Worm (Caenorhabditis elegans) whole organism, young adult: ENCODE data around the gene spon-1.

Source experiments
- B0019.2 ChIP-seq: fragments of 200-800 bp; sonication (Bioruptor generic); conservative IDR thresholded peaks from 2 replicates; pipeline ENCODE4 v1.3.6; 2022; ENCODE audit warnings: missing genetic modification reagents, missing genetic modification characterization, missing compliant biosample characterization
- C06A6.2 ChIP-seq: fragments of 200-800 bp; sonication (Bioruptor generic); conservative IDR thresholded peaks from 2 replicates; pipeline ENCODE4 v1.3.6; 2022; ENCODE audit warnings: missing genetic modification characterization, missing compliant biosample characterization
- C17E4.6 ChIP-seq: fragments of 200-800 bp; sonication (Bioruptor generic); IDR thresholded peaks from 2 replicates; pipeline ENCODE4 v1.3.6; 2022; ENCODE audit warnings: missing genetic modification reagents, missing genetic modification characterization, missing compliant biosample characterization
- D2030.7 ChIP-seq: fragments of 200-800 bp; sonication (Bioruptor generic); IDR thresholded peaks from 2 replicates; pipeline ENCODE4 v1.3.6; 2022; ENCODE audit warnings: missing genetic modification reagents, missing genetic modification characterization, missing compliant biosample characterization
- F37B4.10 ChIP-seq: fragments of 200-800 bp; sonication (Bioruptor generic); IDR thresholded peaks from 2 replicates; pipeline ENCODE4 v1.3.6; 2022; ENCODE audit warnings: missing genetic modification characterization, missing compliant biosample characterization
- Y53F4B.3 ChIP-seq: fragments of 200-800 bp; sonication (Bioruptor generic); IDR thresholded peaks from 2 replicates; pipeline ENCODE4 v1.3.6; 2022; ENCODE audit warnings: missing genetic modification reagents, missing genetic modification characterization, missing compliant biosample characterization
- Y53G8AR.9 ChIP-seq: fragments of 200-800 bp; sonication (Bioruptor generic); conservative IDR thresholded peaks from 2 replicates; pipeline ENCODE4 v1.3.6; 2022; ENCODE audit warnings: missing genetic modification reagents, missing genetic modification characterization, missing compliant biosample characterization
- Y56A3A.18 ChIP-seq: fragments of 200-800 bp; sonication (Bioruptor generic); IDR thresholded peaks from 2 replicates; pipeline ENCODE4 v1.3.6; 2022; ENCODE audit warnings: missing genetic modification reagents, missing genetic modification characterization, missing compliant biosample characterization
- ZK185.1 ChIP-seq: sonication (generic microtip); optimal IDR thresholded peaks from 2 replicates; lab custom pipeline; 2016; ENCODE audit warnings: mild to moderate bottlenecking, missing genetic modification characterization, missing compliant biosample characterization; ENCODE audit not compliant: poor library complexity, severe bottlenecking
- ama-1 ChIP-seq, 3 experiments: fragments of 150-350 bp in 1 of 3; sonication (generic microtip) in 2 of 3; optimal IDR thresholded peaks; 2 replicates each; lab custom pipeline; 2014 to 2018; ENCODE audit warnings: missing biosample characterization in 2 of 3, missing genetic modification characterization in 2 of 3, missing genetic modification reagents in 2 of 3
- aptf-3 ChIP-seq: fragments of 200-800 bp; sonication (Bioruptor generic); IDR thresholded peaks from 2 replicates; pipeline ENCODE4 v1.3.6; 2022; ENCODE audit warnings: missing genetic modification characterization, missing compliant biosample characterization
- bed-2 ChIP-seq: fragments of 200-800 bp; sonication (Bioruptor generic); IDR thresholded peaks from 2 replicates; pipeline ENCODE4 v1.3.6; 2022; ENCODE audit warnings: missing genetic modification reagents, missing genetic modification characterization, missing compliant biosample characterization
- ccch-3 ChIP-seq: fragments of 200-800 bp; sonication (Bioruptor generic); optimal IDR thresholded peaks from 2 replicates; lab custom pipeline; 2018; ENCODE audit warnings: mild to moderate bottlenecking, missing genetic modification characterization, missing compliant biosample characterization
- cebp-1 ChIP-seq, 2 experiments: fragments of 200-800 bp in 1 of 2; sonication (Bioruptor generic) in 1 of 2; sonication (generic microtip) in 1 of 2; IDR thresholded peaks in 1 of 2; optimal IDR thresholded peaks in 1 of 2; 2 replicates each; pipeline versions ENCODE4 v1.3.6 to Lab custom; 2017 to 2022; ENCODE audit warnings: missing compliant biosample characterization in 2 of 2, missing genetic modification characterization in 2 of 2, mild to moderate bottlenecking in 1 of 2, missing genetic modification reagents in 1 of 2, moderate library complexity in 1 of 2
- ceh-40 ChIP-seq: fragments of 200-800 bp; sonication (Bioruptor generic); IDR thresholded peaks from 2 replicates; pipeline ENCODE4 v1.3.6; 2022; ENCODE audit warnings: missing genetic modification characterization, missing compliant biosample characterization
- chd-7 ChIP-seq: sonication (generic microtip); optimal IDR thresholded peaks from 2 replicates; lab custom pipeline; 2016; ENCODE audit warnings: mild to moderate bottlenecking, missing genetic modification characterization, moderate library complexity, missing compliant biosample characterization
- dox-1 ChIP-seq: fragments of 200-800 bp; sonication (Bioruptor generic); IDR thresholded peaks from 2 replicates; pipeline ENCODE4 v1.3.6; 2022; ENCODE audit warnings: missing genetic modification reagents, missing genetic modification characterization, missing compliant biosample characterization
- dpff-1 ChIP-seq: sonication (generic microtip); optimal IDR thresholded peaks from 2 replicates; lab custom pipeline; 2017; ENCODE audit warnings: mild to moderate bottlenecking, missing genetic modification characterization, missing compliant biosample characterization
- ets-4 ChIP-seq: fragments of 200-800 bp; sonication (Bioruptor generic); optimal IDR thresholded peaks from 2 replicates; lab custom pipeline; 2018; ENCODE audit warnings: mild to moderate bottlenecking, missing genetic modification characterization, missing compliant biosample characterization
- gei-17 ChIP-seq: fragments of 200-800 bp; sonication (Bioruptor generic); optimal IDR thresholded peaks from 2 replicates; lab custom pipeline; 2018; ENCODE audit warnings: mild to moderate bottlenecking, missing genetic modification characterization, missing compliant biosample characterization
- him-1 ChIP-seq: sonication (generic microtip); optimal IDR thresholded peaks from 2 replicates; lab custom pipeline; 2016; ENCODE audit warnings: missing genotype, missing genetic modification reagents, missing genetic modification characterization, missing compliant biosample characterization
- hmg-20 ChIP-seq: fragments of 200-800 bp; sonication (Bioruptor generic); IDR thresholded peaks from 2 replicates; pipeline ENCODE4 v1.3.6; 2022; ENCODE audit warnings: missing genetic modification reagents, missing genetic modification characterization, missing compliant biosample characterization
- hrde-1 ChIP-seq: sonication (generic microtip); optimal IDR thresholded peaks from 2 replicates; lab custom pipeline; 2016; ENCODE audit warnings: missing genetic modification characterization, mild to moderate bottlenecking, missing compliant biosample characterization, moderate library complexity, missing genotype, missing genetic modification reagents, borderline replicate concordance
- hsf-1 ChIP-seq: fragments of 200-800 bp; sonication (Bioruptor generic); IDR thresholded peaks from 2 replicates; pipeline ENCODE4 v1.3.6; 2022; ENCODE audit warnings: missing genetic modification reagents, missing genetic modification characterization, missing compliant biosample characterization
- lin-26 ChIP-seq: fragments of 200-800 bp; sonication (Bioruptor generic); IDR thresholded peaks from 2 replicates; pipeline ENCODE4 v1.3.6; 2022; ENCODE audit warnings: missing genetic modification reagents, missing genetic modification characterization, missing compliant biosample characterization
- lin-35 ChIP-seq, 3 experiments: fragments of 150-350 bp in 2 of 3; sonication (generic microtip) in 1 of 3; optimal IDR thresholded peaks; 2 replicates each; lab custom pipeline; 2014 to 2018; ENCODE audit warnings: missing biosample characterization in 3 of 3, missing genetic modification characterization in 3 of 3, missing genetic modification reagents in 3 of 3
- lin-54 ChIP-seq: fragments of 200-800 bp; sonication (Bioruptor generic); optimal IDR thresholded peaks from 2 replicates; lab custom pipeline; 2018; ENCODE audit warnings: mild to moderate bottlenecking, missing genetic modification characterization, missing compliant biosample characterization
- madf-3 ChIP-seq: fragments of 200-800 bp; sonication (Bioruptor generic); IDR thresholded peaks from 2 replicates; pipeline ENCODE4 v1.3.6; 2022; ENCODE audit warnings: missing genetic modification reagents, missing genetic modification characterization, missing compliant biosample characterization
- madf-6 ChIP-seq: fragments of 200-800 bp; sonication (Bioruptor generic); IDR thresholded peaks from 2 replicates; pipeline ENCODE4 v1.3.6; 2022; ENCODE audit warnings: missing genetic modification reagents, missing genetic modification characterization, missing compliant biosample characterization
- mes-4 ChIP-seq: sonication (generic microtip); optimal IDR thresholded peaks from 2 replicates; lab custom pipeline; 2016; ENCODE audit warnings: missing genotype, missing genetic modification characterization, missing compliant biosample characterization
- nhr-120 ChIP-seq: fragments of 200-800 bp; sonication (Bioruptor generic); IDR thresholded peaks from 2 replicates; pipeline ENCODE4 v1.3.6; 2022; ENCODE audit warnings: missing genetic modification characterization, missing compliant biosample characterization
- pbrm-1 ChIP-seq: fragments of 200-800 bp; sonication (Bioruptor generic); IDR thresholded peaks from 2 replicates; pipeline ENCODE4 v1.3.6; 2022; ENCODE audit warnings: missing genetic modification reagents, missing genetic modification characterization, missing compliant biosample characterization
- rcor-1 ChIP-seq: fragments of 200-800 bp; sonication (Bioruptor generic); IDR thresholded peaks from 2 replicates; pipeline ENCODE4 v1.3.6; 2022; ENCODE audit warnings: missing genetic modification reagents, missing genetic modification characterization, missing compliant biosample characterization
- rpc-1 ChIP-seq, 2 experiments: fragments of 150-350 bp in 1 of 2; sonication (generic microtip) in 1 of 2; optimal IDR thresholded peaks; 2 replicates each; lab custom pipeline; 2014 to 2018; ENCODE audit warnings: missing biosample characterization in 1 of 2, missing genetic modification characterization in 1 of 2, missing genetic modification reagents in 1 of 2, missing genotype in 1 of 2
- sdz-38 ChIP-seq: sonication (generic microtip); optimal IDR thresholded peaks from 2 replicates; lab custom pipeline; 2016; ENCODE audit warnings: missing genotype, missing genetic modification characterization, missing compliant biosample characterization
- somi-1 ChIP-seq: fragments of 200-800 bp; sonication (Bioruptor generic); optimal IDR thresholded peaks from 2 replicates; lab custom pipeline; 2018; ENCODE audit warnings: mild to moderate bottlenecking, missing genetic modification characterization, missing compliant biosample characterization
- tbp1 ChIP-seq: fragments of 200-800 bp; sonication (Bioruptor generic); optimal IDR thresholded peaks from 2 replicates; lab custom pipeline; 2018; ENCODE audit warnings: mild to moderate bottlenecking, missing genetic modification characterization, missing compliant biosample characterization
- unc-62 ChIP-seq: fragments of 150-350 bp; optimal IDR thresholded peaks from 2 replicates; lab custom pipeline; 2014; ENCODE audit warnings: missing biosample characterization, missing genetic modification reagents, missing genetic modification characterization
- xnd-1 ChIP-seq: sonication (generic microtip); optimal IDR thresholded peaks from 2 replicates; lab custom pipeline; 2016; ENCODE audit warnings: missing genotype, missing genetic modification reagents, missing genetic modification characterization, missing compliant biosample characterization
- zfh-2 ChIP-seq: fragments of 200-800 bp; sonication (Bioruptor generic); conservative IDR thresholded peaks from 2 replicates; pipeline ENCODE4 v1.3.6; 2022; ENCODE audit warnings: missing genetic modification reagents, missing genetic modification characterization, missing compliant biosample characterization
- zim-3 ChIP-seq: sonication (generic microtip); optimal IDR thresholded peaks from 2 replicates; lab custom pipeline; 2017; ENCODE audit warnings: mild to moderate bottlenecking, missing genetic modification characterization, moderate library complexity, missing compliant biosample characterization
- ztf-28 ChIP-seq: fragments of 200-800 bp; sonication (Bioruptor generic); IDR thresholded peaks from 2 replicates; pipeline ENCODE4 v1.3.6; 2022; ENCODE audit warnings: missing genetic modification reagents, missing genetic modification characterization, missing compliant biosample characterization
- ztf-3 ChIP-seq: fragments of 200-800 bp; sonication (Bioruptor generic); optimal IDR thresholded peaks from 2 replicates; lab custom pipeline; 2018; ENCODE audit warnings: mild to moderate bottlenecking, missing genetic modification characterization, missing compliant biosample characterization
- ztf-6 ChIP-seq: fragments of 200-800 bp; sonication (Bioruptor generic); IDR thresholded peaks from 2 replicates; pipeline ENCODE4 v1.3.6; 2022; ENCODE audit warnings: missing genetic modification reagents, missing genetic modification characterization, missing compliant biosample characterization

spon-1 gene

ce11 chrII:7073537-7073913, 42.8 kb upstream of the spon-1 start, which contains the start of gene kat-1:
kat-1 (plus strand) TSS chrII:7073814.
- TF ChIP-seq dox-1 (GFP tag; lab: Robert Waterston, UW), result 0 out of 2 replicates have a peak, but pooled peaks have one; percentile 4
- TF ChIP-seq ccch-3 (GFP tag; lab: Kevin White, UChicago), result no peak
- no peak for TF ChIP-seq F37B4.10 (GFP tag; lab: Robert Waterston, UW)

DNA sequence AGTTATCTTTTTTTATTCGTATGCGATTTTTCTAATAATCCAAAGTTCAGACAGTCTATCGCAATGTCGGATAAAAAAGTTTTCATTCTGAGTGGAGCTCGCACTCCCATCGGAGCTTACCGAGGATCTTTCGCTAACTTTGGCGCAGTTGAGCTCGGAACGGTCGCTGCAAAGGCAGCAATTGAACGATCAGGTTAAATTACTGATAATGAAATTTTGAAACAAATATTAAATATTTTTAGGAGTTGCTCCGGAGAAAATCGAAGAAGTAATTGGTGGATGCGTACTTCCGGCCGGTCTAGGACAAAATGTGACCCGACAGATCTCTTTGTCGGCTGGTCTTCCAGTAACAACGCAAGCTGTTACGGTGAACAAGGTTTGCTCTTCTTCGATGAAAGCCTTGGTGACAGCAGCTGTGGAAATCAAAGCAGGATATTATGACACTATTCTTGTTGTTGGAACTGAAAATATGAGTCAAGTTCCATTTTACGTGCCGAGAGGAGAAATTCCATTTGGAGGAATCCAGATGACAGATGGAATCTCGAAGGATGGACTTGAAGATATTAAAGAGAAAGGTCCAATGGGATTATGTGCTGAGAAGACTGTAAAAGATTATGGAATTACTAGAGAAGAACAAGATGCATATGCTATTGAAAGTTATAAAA, 40.7 kb upstream of the spon-1 start, which contains the start of gene T02G5.7:
TSS of gene T02G5.7 (plus strand) at position 51 of the 665 bp plus-strand sequence.
- no peak for TF ChIP-seq dox-1 (GFP tag; lab: Robert Waterston, UW)
- no peak for TF ChIP-seq rcor-1 (GFP tag; lab: Robert Waterston, UW)
- no peak for TF ChIP-seq hmg-20
- no peak for TF ChIP-seq ztf-6 (GFP tag; lab: Robert Waterston, UW)
- no peak for TF ChIP-seq D2030.7 (GFP tag; lab: Robert Waterston, UW)
- peak in 1 of 3 experiments; percentile 3 for TF ChIP-seq lin-35 (GFP tag; optimal IDR thresholded peaks at IDR 0.05; lab: Kevin White, UChicago)
- no peak for TF ChIP-seq cebp-1 (GFP tag; IDR thresholded peaks at IDR 0.05; lab: Robert Waterston, UW)
- peak; percentile 36 for TF ChIP-seq cebp-1 (tag; optimal IDR thresholded peaks at IDR 0.05; lab: Kevin White, UChicago)
- no peak for TF ChIP-seq ceh-40 (GFP tag; lab: Robert Waterston, UW)
- TF ChIP-seq hrde-1 (tag; lab: Kevin White, UChicago), result no peak
- TF ChIP-seq Y53G8AR.9 (GFP tag; lab: Robert Waterston, UW), result peak; percentile 78
- TF ChIP-seq chd-7 (tag; lab: Kevin White, UChicago), result peak; percentile 21
- TF ChIP-seq gei-17 (GFP tag; lab: Kevin White, UChicago), result no peak
- TF ChIP-seq mes-4 (tag; lab: Kevin White, UChicago), result no peak
- no peak for TF ChIP-seq Y56A3A.18 (GFP tag; lab: Robert Waterston, UW)
- TF ChIP-seq xnd-1 (tag; lab: Kevin White, UChicago), result no peak
- no peak for TF ChIP-seq him-1 (tag; lab: Kevin White, UChicago)
- peak; percentile 29; the same call in 1 of the 2 replicates for TF ChIP-seq madf-6 (GFP tag; lab: Robert Waterston, UW)
- no peak for TF ChIP-seq aptf-3
- TF ChIP-seq madf-3 (GFP tag; lab: Robert Waterston, UW), result no peak
- TF ChIP-seq lin-26 (GFP tag; lab: Robert Waterston, UW), result no peak
- TF ChIP-seq hsf-1, result no peak
- no peak for TF ChIP-seq nhr-120 (GFP tag; lab: Robert Waterston, UW)
- TF ChIP-seq C17E4.6, result no peak
- no peak for TF ChIP-seq bed-2
- 0 out of 2 replicates have a peak, but pooled peaks have one; percentile 44 for TF ChIP-seq C06A6.2 (GFP tag; lab: Robert Waterston, UW)
- no peak for TF ChIP-seq somi-1
- TF ChIP-seq ztf-3 (GFP tag; lab: Kevin White, UChicago), result no peak
- peak; percentile 75 for TF ChIP-seq dpff-1 (tag; lab: Kevin White, UChicago)
- peak; percentile 74 for TF ChIP-seq zim-3
- no peak for TF ChIP-seq ZK185.1
- no peak for TF ChIP-seq rpc-1 (optimal IDR thresholded peaks at IDR 0.05; lab: Kevin White, UChicago)
- TF ChIP-seq rpc-1 (tag; optimal IDR thresholded peaks at IDR 0.05; lab: Kevin White, UChicago), result no peak
- TF ChIP-seq Y53F4B.3 (GFP tag; lab: Robert Waterston, UW), result no peak
- TF ChIP-seq ztf-28 (GFP tag; lab: Robert Waterston, UW), result no peak
- peak; percentile 5 for TF ChIP-seq lin-54 (GFP tag; lab: Kevin White, UChicago)
- 0 out of 2 replicates have a peak, but pooled peaks have one; percentile 15 for TF ChIP-seq pbrm-1 (GFP tag; lab: Robert Waterston, UW)
- no peak for TF ChIP-seq ets-4 (GFP tag; lab: Kevin White, UChicago)
- TF ChIP-seq ama-1 (optimal IDR thresholded peaks at IDR 0.05; lab: Kevin White, UChicago), result peak; percentile 29
- no peak for TF ChIP-seq ama-1 (GFP tag; optimal IDR thresholded peaks at IDR 0.05; lab: Kevin White, UChicago)
- TF ChIP-seq B0019.2 (GFP tag; lab: Robert Waterston, UW), result no peak
- TF ChIP-seq zfh-2, result no peak
- no peak for TF ChIP-seq tbp1 (GFP tag; lab: Kevin White, UChicago)
- TF ChIP-seq sdz-38 (tag; lab: Kevin White, UChicago), result no peak
- no peak for TF ChIP-seq unc-62
